Worm (Caenorhabditis elegans): ENCODE results near the gene ech-3.

The ech-3 gene

ce11 chrV:8022040-8022439 lies at the start of gene ech-3:
Gene ech-3, plus strand, starts transcription at chrV:8022217.
- TF ChIP-seq tbx-11 (GFP tag; IDR thresholded peaks at IDR 0.05) (no peak), B0310.2 (tag; optimal IDR thresholded peaks at IDR 0.05) (no peak), F13C5.2 (tag; optimal IDR thresholded peaks at IDR 0.05) (no peak), tra-4 (tag; optimal IDR thresholded peaks at IDR 0.05) (no peak), sea-1 (GFP tag; conservative IDR thresholded peaks at IDR 0.05) (no peak), aly-1 (tag; optimal IDR thresholded peaks at IDR 0.05) (no peak), hmg-4 (GFP tag; optimal IDR thresholded peaks at IDR 0.05) (no peak), ceh-36 (tag; optimal IDR thresholded peaks at IDR 0.05) (no peak), hmbx-1 (tag; optimal IDR thresholded peaks at IDR 0.05) (no peak), ama-1 (optimal IDR thresholded peaks at IDR 0.05) (no peak), flt-1 (GFP tag; IDR thresholded peaks at IDR 0.05) (no peak), tbx-37 (GFP tag; conservative IDR thresholded peaks at IDR 0.05) (no peak), ets-7 (tag; optimal IDR thresholded peaks at IDR 0.05) (no peak), hnd-1 (tag; optimal IDR thresholded peaks at IDR 0.05) (no peak), scrt-1 (GFP tag; IDR thresholded peaks at IDR 0.05) (no peak), ceh-13 (GFP tag; optimal IDR thresholded peaks at IDR 0.05) (no peak), pes-1 (GFP tag; IDR thresholded peaks at IDR 0.05) (no peak)

- TF ChIP-seq ets-7 (tag; optimal IDR thresholded peaks at IDR 0.05): no peak
- no peak for TF ChIP-seq ceh-36 (tag; optimal IDR thresholded peaks at IDR 0.05)
- TF ChIP-seq aly-1 (tag; optimal IDR thresholded peaks at IDR 0.05): peak; percentile 21
- no peak for TF ChIP-seq scrt-1 (GFP tag; IDR thresholded peaks at IDR 0.05)
- no peak for TF ChIP-seq hnd-1 (tag; optimal IDR thresholded peaks at IDR 0.05)
Measured at ce11 chrV:7977701-7978461, 44.1 kb upstream of the ech-3 start, which contains the start of gene let-413. Gene let-413, minus strand, starts transcription at chrV:7977776.

ce11 chrV:7978798-7979197 lies 43.2 kb upstream of the ech-3 start:
- TF ChIP-seq sea-1 (GFP tag; conservative IDR thresholded peaks at IDR 0.05): peak; percentile 40; the same call in 1 of the 2 replicates
- no peak for TF ChIP-seq tbx-11 (GFP tag; IDR thresholded peaks at IDR 0.05)
- TF ChIP-seq ama-1 (optimal IDR thresholded peaks at IDR 0.05): no peak
- no peak for TF ChIP-seq hnd-1 (tag; optimal IDR thresholded peaks at IDR 0.05)
- TF ChIP-seq pes-1 (GFP tag; IDR thresholded peaks at IDR 0.05): no peak
- TF ChIP-seq scrt-1 (GFP tag; IDR thresholded peaks at IDR 0.05): no peak
- no peak for TF ChIP-seq tbx-37 (GFP tag; conservative IDR thresholded peaks at IDR 0.05)
- TF ChIP-seq B0310.2 (tag; optimal IDR thresholded peaks at IDR 0.05): peak; percentile 74
- TF ChIP-seq hmg-4 (GFP tag; optimal IDR thresholded peaks at IDR 0.05): peak; percentile 87
- TF ChIP-seq hmbx-1 (tag; optimal IDR thresholded peaks at IDR 0.05): no peak
- no peak for TF ChIP-seq aly-1 (tag; optimal IDR thresholded peaks at IDR 0.05)
- TF ChIP-seq flt-1 (GFP tag; IDR thresholded peaks at IDR 0.05): no peak
- no peak for TF ChIP-seq ceh-13 (GFP tag; optimal IDR thresholded peaks at IDR 0.05)
- TF ChIP-seq tra-4 (tag; optimal IDR thresholded peaks at IDR 0.05): no peak
- TF ChIP-seq F13C5.2 (tag; optimal IDR thresholded peaks at IDR 0.05): peak; percentile 38
- no peak for TF ChIP-seq ets-7 (tag; optimal IDR thresholded peaks at IDR 0.05)
- TF ChIP-seq ceh-36 (tag; optimal IDR thresholded peaks at IDR 0.05): peak; percentile 17

- TF ChIP-seq tra-4 (tag; optimal IDR thresholded peaks at IDR 0.05): no peak
- TF ChIP-seq pes-1 (GFP tag; IDR thresholded peaks at IDR 0.05): no peak
- TF ChIP-seq tbx-37 (GFP tag; conservative IDR thresholded peaks at IDR 0.05): no peak
- TF ChIP-seq hmg-4 (GFP tag; optimal IDR thresholded peaks at IDR 0.05): no peak
- TF ChIP-seq hmbx-1 (tag; optimal IDR thresholded peaks at IDR 0.05): no peak
Measured at ce11 chrV:7980370-7980987, 41.5 kb upstream of the ech-3 start.

- TF ChIP-seq hmg-4 (GFP tag; optimal IDR thresholded peaks at IDR 0.05) (no peak), ets-7 (tag; optimal IDR thresholded peaks at IDR 0.05) (no peak), hnd-1 (tag; optimal IDR thresholded peaks at IDR 0.05) (no peak), scrt-1 (GFP tag; IDR thresholded peaks at IDR 0.05) (no peak), F13C5.2 (tag; optimal IDR thresholded peaks at IDR 0.05) (no peak), tbx-37 (GFP tag; conservative IDR thresholded peaks at IDR 0.05) (no peak), sea-1 (GFP tag; conservative IDR thresholded peaks at IDR 0.05) (no peak), aly-1 (tag; optimal IDR thresholded peaks at IDR 0.05) (no peak), pes-1 (GFP tag; IDR thresholded peaks at IDR 0.05) (no peak), ceh-36 (tag; optimal IDR thresholded peaks at IDR 0.05) (no peak), tbx-11 (GFP tag; IDR thresholded peaks at IDR 0.05) (no peak), B0310.2 (tag; optimal IDR thresholded peaks at IDR 0.05) (no peak), flt-1 (GFP tag; IDR thresholded peaks at IDR 0.05) (no peak)
Measured at ce11 chrV:7980993-7981595, 40.9 kb upstream of the ech-3 start, which contains the start of gene F26D11.1. Gene F26D11.1, plus strand, starts transcription at chrV:7981545.

ce11 chrV:7983381-7984052 lies 38.5 kb upstream of the ech-3 start, which contains the start of the genes natb-1 and abhd-12:
Gene natb-1, minus strand, starts transcription at chrV:7983431.
Gene abhd-12, plus strand, starts transcription at chrV:7983879.
- TF ChIP-seq ceh-13 (GFP tag; optimal IDR thresholded peaks at IDR 0.05): no peak

- TF ChIP-seq flt-1 (GFP tag; IDR thresholded peaks at IDR 0.05) (no peak), ceh-13 (GFP tag; optimal IDR thresholded peaks at IDR 0.05) (no peak), hnd-1 (tag; optimal IDR thresholded peaks at IDR 0.05) (no peak), ceh-36 (tag; optimal IDR thresholded peaks at IDR 0.05) (no peak), tra-4 (tag; optimal IDR thresholded peaks at IDR 0.05) (no peak), F13C5.2 (tag; optimal IDR thresholded peaks at IDR 0.05) (no peak), ama-1 (optimal IDR thresholded peaks at IDR 0.05) (no peak), aly-1 (tag; optimal IDR thresholded peaks at IDR 0.05) (no peak), tbx-37 (GFP tag; conservative IDR thresholded peaks at IDR 0.05) (no peak), tbx-11 (GFP tag; IDR thresholded peaks at IDR 0.05) (no peak), hmbx-1 (tag; optimal IDR thresholded peaks at IDR 0.05) (no peak), hmg-4 (GFP tag; optimal IDR thresholded peaks at IDR 0.05) (no peak), pes-1 (GFP tag; IDR thresholded peaks at IDR 0.05) (no peak), scrt-1 (GFP tag; IDR thresholded peaks at IDR 0.05) (no peak), ets-7 (tag; optimal IDR thresholded peaks at IDR 0.05) (no peak)
Measured at ce11 chrV:7985860-7986259, 36.2 kb upstream of the ech-3 start, which contains the start of gene Y97E10AL.1. Gene Y97E10AL.1, plus strand, starts transcription at chrV:7986160.
